Worm (Caenorhabditis elegans): ENCODE results near the gene M03E7.3.

M03E7.3 gene

ce11 chrV:5596391-5597030, 18.3 kb upstream of the M03E7.3 start, which contains the start of gene zhit-1 (continued):
- no peak for TF ChIP-seq nhr-28 (tag; optimal IDR thresholded peaks at IDR 0.05)
- peak; percentile 61 for TF ChIP-seq unc-130 (tag; optimal IDR thresholded peaks at IDR 0.05)
- TF ChIP-seq fkh-4 (tag; optimal IDR thresholded peaks at IDR 0.05; ENCODE audit: borderline replicate concordance), result no peak
- peak; percentile 21 to 70 for TF ChIP-seq lsy-2 (tag; optimal IDR thresholded peaks at IDR 0.05)
- peak; percentile 15 for TF ChIP-seq xbp-1 (tag; optimal IDR thresholded peaks at IDR 0.05)
- no peak for TF ChIP-seq lir-3 (tag; optimal IDR thresholded peaks at IDR 0.05; ENCODE audit: poor library complexity)
- peak; percentile 30 for TF ChIP-seq nhr-85 (tag)
- no peak for TF ChIP-seq ceh-8 (GFP tag; optimal IDR thresholded peaks at IDR 0.05)
- TF ChIP-seq isw-1 (GFP tag; IDR thresholded peaks at IDR 0.05), result peak; percentile 29; the same call in 1 of the 2 replicates
- no peak for TF ChIP-seq pqm-1 (tag; optimal IDR thresholded peaks at IDR 0.05)
- TF ChIP-seq nhr-47 (tag; optimal IDR thresholded peaks at IDR 0.05), result peak; percentile 52
- no peak for TF ChIP-seq hlh-17 (GFP tag; optimal IDR thresholded peaks at IDR 0.05; ENCODE audit: borderline replicate concordance)
- no peak for TF ChIP-seq unc-86 (tag; optimal IDR thresholded peaks at IDR 0.05)
- TF ChIP-seq fos-1 (tag; optimal IDR thresholded peaks at IDR 0.05), result no peak
- TF ChIP-seq C16A3.4 (tag; optimal IDR thresholded peaks at IDR 0.05), result peak; percentile 23
- TF ChIP-seq ceh-63 (GFP tag; optimal IDR thresholded peaks at IDR 0.05), result no peak
- TF ChIP-seq elt-2 (tag; optimal IDR thresholded peaks at IDR 0.05), result no peak
- no peak for TF ChIP-seq mdl-1 (tag; optimal IDR thresholded peaks at IDR 0.05)
- TF ChIP-seq ets-5 (GFP tag; IDR thresholded peaks at IDR 0.05), result no peak
- TF ChIP-seq nhr-11 (tag; optimal IDR thresholded peaks at IDR 0.05), result no peak
- no peak for TF ChIP-seq tlp-1 (tag; optimal IDR thresholded peaks at IDR 0.05)
- no peak for TF ChIP-seq lin-14 (GFP tag; optimal IDR thresholded peaks at IDR 0.05)
- no peak for TF ChIP-seq fkh-8 (tag; optimal IDR thresholded peaks at IDR 0.05)
- peak; percentile 92 for TF ChIP-seq efl-1 (optimal IDR thresholded peaks at IDR 0.05)
- TF ChIP-seq efl-1 (GFP tag; optimal IDR thresholded peaks at IDR 0.05 in 1 of 2), result peak; percentile 92 to 99
- no peak for TF ChIP-seq ces-1 (GFP tag; optimal IDR thresholded peaks at IDR 0.05)
- TF ChIP-seq dsc-1 (tag; optimal IDR thresholded peaks at IDR 0.05), result no peak
- no peak for TF ChIP-seq ceh-90 (tag; optimal IDR thresholded peaks at IDR 0.05)
- no peak for TF ChIP-seq C34B4.2 (tag; optimal IDR thresholded peaks at IDR 0.05)
- no peak for TF ChIP-seq fkh-10 (GFP tag; optimal IDR thresholded peaks at IDR 0.05)
- TF ChIP-seq nhr-19 (GFP tag; conservative IDR thresholded peaks at IDR 0.05), result 0 out of 2 replicates have a peak, but pooled peaks have one; percentile 6
- no peak for TF ChIP-seq ceh-88 (GFP tag; IDR thresholded peaks at IDR 0.05)
- TF ChIP-seq hpl-2 (GFP tag; optimal IDR thresholded peaks at IDR 0.05), result no peak
- no peak for TF ChIP-seq unc-98 (GFP tag; IDR thresholded peaks at IDR 0.05)
- TF ChIP-seq vab-15 (tag; optimal IDR thresholded peaks at IDR 0.05), result no peak
- no peak for TF ChIP-seq swsn-7 (tag; optimal IDR thresholded peaks at IDR 0.05)
- TF ChIP-seq nhr-71 (tag; optimal IDR thresholded peaks at IDR 0.05), result peak; percentile 47
- no peak for TF ChIP-seq irx-1 (tag; optimal IDR thresholded peaks at IDR 0.05)
- TF ChIP-seq unc-62 (GFP tag; optimal IDR thresholded peaks at IDR 0.05), result no peak
- TF ChIP-seq nhr-237 (tag; optimal IDR thresholded peaks at IDR 0.05), result no peak
- no peak for TF ChIP-seq sup-37 (GFP tag; optimal IDR thresholded peaks at IDR 0.05)
- TF ChIP-seq elt-3 (tag; optimal IDR thresholded peaks at IDR 0.05), result no peak
- no peak for TF ChIP-seq grh-1 (GFP tag; IDR thresholded peaks at IDR 0.05)
- TF ChIP-seq ztf-4 (tag; optimal IDR thresholded peaks at IDR 0.05), result no peak
- no peak for TF ChIP-seq tbx-2 (tag; optimal IDR thresholded peaks at IDR 0.05)
- peak; percentile 29 for TF ChIP-seq snu-23 (GFP tag; optimal IDR thresholded peaks at IDR 0.05)
- peak; percentile 24 for TF ChIP-seq rnt-1 (tag; optimal IDR thresholded peaks at IDR 0.05)
